Worm (Caenorhabditis elegans): ENCODE data around the gene set-6.

Gene set-6

DNA sequence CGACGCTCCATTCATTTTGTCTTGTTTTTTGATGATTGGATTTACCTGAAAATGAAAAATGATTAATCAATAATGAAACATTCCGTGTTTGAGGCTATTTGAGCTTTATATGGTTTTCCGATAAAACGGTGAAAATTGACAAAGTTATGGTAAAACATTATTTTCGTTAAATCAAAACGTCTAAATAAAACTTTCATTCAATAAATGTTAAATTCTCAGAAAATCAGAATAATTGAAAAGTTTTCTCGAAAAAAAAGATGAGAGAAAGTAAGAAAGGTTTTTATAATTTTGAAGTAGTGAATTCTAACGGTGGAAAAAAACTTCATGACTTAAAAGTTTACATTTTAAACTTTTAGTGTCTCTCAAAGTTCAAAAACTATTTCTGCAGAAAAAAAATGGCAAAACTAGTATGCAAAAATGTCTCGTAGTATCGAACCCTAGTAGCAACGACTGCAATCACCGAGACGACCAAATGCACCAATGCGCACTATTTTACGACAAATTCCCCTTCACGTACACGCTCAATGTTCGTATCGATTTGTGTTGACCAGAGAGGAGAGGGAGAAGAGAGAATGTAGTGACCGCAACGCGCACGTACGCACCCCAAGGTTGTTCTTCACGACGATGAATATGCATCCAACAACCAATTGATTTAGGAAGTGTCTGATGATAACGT is 27.6 kb downstream of the set-6 start, which contains the start of gene nfya-1 (continued):
- TF ChIP-seq F16B12.6 (tag; optimal IDR thresholded peaks at IDR 0.05) (peak; percentile 91), unc-86 (tag; optimal IDR thresholded peaks at IDR 0.05) (peak; percentile 33), tlp-1 (tag; optimal IDR thresholded peaks at IDR 0.05) (no peak), ceh-88 (GFP tag; IDR thresholded peaks at IDR 0.05) (no peak), lin-35 (GFP tag; optimal IDR thresholded peaks at IDR 0.05) (peak; percentile 45 to 77), xbp-1 (tag; optimal IDR thresholded peaks at IDR 0.05) (peak; percentile 32), nhr-237 (tag; optimal IDR thresholded peaks at IDR 0.05) (no peak), dpl-1 (GFP tag; optimal IDR thresholded peaks at IDR 0.05) (peak in 2 of 3 experiments; percentile 9 to 31), nhr-77 (tag; optimal IDR thresholded peaks at IDR 0.05) (peak; percentile 2), blmp-1 (tag; optimal IDR thresholded peaks at IDR 0.05) (peak; percentile 73), swsn-7 (tag; optimal IDR thresholded peaks at IDR 0.05) (peak; percentile 43), efl-1 (optimal IDR thresholded peaks at IDR 0.05) (peak; percentile 25 to 34), efl-1 (GFP tag; optimal IDR thresholded peaks at IDR 0.05 in 1 of 2) (peak in 1 of 2 experiments; percentile 90), snu-23 (GFP tag; optimal IDR thresholded peaks at IDR 0.05) (peak; percentile 73), pqm-1 (tag; optimal IDR thresholded peaks at IDR 0.05) (no peak), ceh-8 (GFP tag; optimal IDR thresholded peaks at IDR 0.05) (peak; percentile 5), hlh-17 (GFP tag; optimal IDR thresholded peaks at IDR 0.05; ENCODE audit: borderline replicate concordance) (no peak), lin-13 (GFP tag; optimal IDR thresholded peaks at IDR 0.05) (no peak), nhr-20 (tag; optimal IDR thresholded peaks at IDR 0.05) (peak; percentile 50), dsc-1 (tag; optimal IDR thresholded peaks at IDR 0.05) (peak; percentile 24), unc-130 (tag; optimal IDR thresholded peaks at IDR 0.05) (peak; percentile 63), irx-1 (tag; optimal IDR thresholded peaks at IDR 0.05) (no peak), Y116A8C.19 (tag; optimal IDR thresholded peaks at IDR 0.05; ENCODE audit: borderline replicate concordance) (no peak), nhr-19 (GFP tag; conservative IDR thresholded peaks at IDR 0.05) (peak; percentile 25; the same call in 1 of the 2 replicates), ets-5 (GFP tag; IDR thresholded peaks at IDR 0.05) (no peak), C16A3.4 (tag; optimal IDR thresholded peaks at IDR 0.05) (peak; percentile 47), hlh-4 (tag; optimal IDR thresholded peaks at IDR 0.05) (no peak), rnt-1 (tag; optimal IDR thresholded peaks at IDR 0.05) (peak; percentile 64), jun-1 (tag; optimal IDR thresholded peaks at IDR 0.05) (no peak), tbx-2 (tag; optimal IDR thresholded peaks at IDR 0.05) (peak; percentile 9)

DNA sequence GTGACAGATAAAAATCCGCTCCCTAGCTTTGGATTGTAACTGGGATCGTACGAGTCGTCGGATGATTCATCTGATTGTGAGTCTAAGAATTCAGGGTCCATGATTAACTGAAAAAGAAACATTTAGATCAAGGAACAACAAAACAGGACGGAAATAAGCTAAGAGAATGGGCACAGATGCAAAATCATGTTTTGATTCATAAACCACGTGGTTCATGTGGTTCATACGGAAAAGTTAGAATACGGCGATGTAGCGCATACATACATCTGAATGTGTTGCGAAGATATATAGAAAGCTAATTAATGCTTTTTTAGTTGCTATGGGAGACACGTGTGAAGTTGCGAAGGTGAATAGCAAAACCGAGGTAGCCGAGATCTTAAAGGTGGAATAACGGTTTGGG is 32.5 kb downstream of the set-6 start, which contains the start of gene F55G7.3:
Gene F55G7.3, minus strand, starts transcription at position 101 of the 400 bp plus-strand sequence.
- TF ChIP-seq C16A3.4 (tag; optimal IDR thresholded peaks at IDR 0.05) = no peak
- no peak for TF ChIP-seq jun-1 (tag; optimal IDR thresholded peaks at IDR 0.05)
- TF ChIP-seq ceh-82 (tag; optimal IDR thresholded peaks at IDR 0.05) = no peak
- TF ChIP-seq hlh-4 (tag; optimal IDR thresholded peaks at IDR 0.05) = no peak
- no peak for TF ChIP-seq dsc-1 (tag; optimal IDR thresholded peaks at IDR 0.05)
- no peak for TF ChIP-seq fos-1 (tag; optimal IDR thresholded peaks at IDR 0.05)
- TF ChIP-seq nhr-237 (tag; optimal IDR thresholded peaks at IDR 0.05) = no peak
- no peak for TF ChIP-seq hlh-17 (GFP tag; optimal IDR thresholded peaks at IDR 0.05; ENCODE audit: borderline replicate concordance)
- TF ChIP-seq aly-2 (tag; optimal IDR thresholded peaks at IDR 0.05) = no peak
- no peak for TF ChIP-seq swsn-7 (tag; optimal IDR thresholded peaks at IDR 0.05)
- no peak for TF ChIP-seq fkh-4 (tag; optimal IDR thresholded peaks at IDR 0.05; ENCODE audit: borderline replicate concordance)
- no peak for TF ChIP-seq zip-4 (GFP tag; optimal IDR thresholded peaks at IDR 0.05)
- no peak for TF ChIP-seq zag-1 (tag; optimal IDR thresholded peaks at IDR 0.05)
- TF ChIP-seq nhr-19 (GFP tag; conservative IDR thresholded peaks at IDR 0.05) = no peak

- TF ChIP-seq unc-30 (tag; optimal IDR thresholded peaks at IDR 0.05) = no peak
Observed at ce11 chrX:11938826-11939225, 35.7 kb downstream of the set-6 start, which contains the start of gene F55G7.5. Gene F55G7.5, minus strand, starts transcription at chrX:11938926.

All from whole organism, L1 larva.